Fruit fly (Drosophila melanogaster): ENCODE data around the gene CG4666.

Gene CG4666

DNA sequence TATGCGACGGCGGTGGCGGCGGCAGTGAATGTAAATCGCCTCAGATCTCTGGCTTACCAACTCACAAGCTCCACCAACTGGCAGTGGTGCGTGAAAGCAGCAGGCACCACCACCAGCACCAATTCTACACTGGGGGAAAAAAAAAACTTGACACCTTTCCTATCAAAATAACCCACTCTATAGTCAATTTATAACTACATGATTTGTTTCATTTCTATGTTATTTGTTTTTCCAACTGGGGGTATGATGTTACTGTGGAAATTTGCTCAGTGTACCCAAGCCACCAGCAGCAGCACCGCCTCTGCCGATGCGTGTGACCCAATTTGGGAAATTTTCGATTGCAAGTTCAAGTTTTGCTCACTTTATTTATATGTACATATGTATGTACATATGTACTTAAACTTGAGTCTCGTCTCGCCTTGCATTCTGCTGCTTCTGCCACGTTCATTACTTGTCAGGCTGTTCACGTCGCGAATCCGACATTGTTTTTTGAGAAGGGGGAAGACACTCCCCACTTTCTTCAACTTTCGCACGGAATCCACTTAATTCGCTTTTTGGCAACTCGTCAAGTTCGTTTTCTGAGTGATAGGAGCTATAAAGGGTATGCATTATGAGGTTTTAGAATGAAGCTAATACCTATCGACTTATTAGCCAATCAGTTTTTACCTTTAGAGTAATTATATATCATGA, 18.3 kb downstream of the CG4666 start (continued):
- no peak for TF ChIP-seq CG18262 (tag; optimal IDR thresholded peaks at IDR 0.05)
- no peak for TF ChIP-seq zen2 (GFP tag; IDR thresholded peaks at IDR 0.05; ENCODE audit: partially characterized antibody)
- no peak for TF ChIP-seq MBD-R2 (GFP tag; IDR thresholded peaks at IDR 0.05)
- no peak for TF ChIP-seq Camta (GFP tag; optimal IDR thresholded peaks at IDR 0.05)
- TF ChIP-seq CG10462 (GFP tag; optimal IDR thresholded peaks at IDR 0.05): no peak
- no peak for TF ChIP-seq CG14710 (tag; optimal IDR thresholded peaks at IDR 0.05)
- TF ChIP-seq dysf (GFP tag; IDR thresholded peaks at IDR 0.05): peak; percentile 47; the same call in 2 of the 3 replicates
- no peak for TF ChIP-seq peb (GFP tag; IDR thresholded peaks at IDR 0.05)
- no peak for TF ChIP-seq sc (optimal IDR thresholded peaks at IDR 0.05)
- no peak for TF ChIP-seq sc (GFP tag; optimal IDR thresholded peaks at IDR 0.05)
- TF ChIP-seq p53 (GFP tag; optimal IDR thresholded peaks at IDR 0.05): no peak
- no peak for TF ChIP-seq pzg (GFP tag; optimal IDR thresholded peaks at IDR 0.05)
- TF ChIP-seq sr (GFP tag; IDR thresholded peaks at IDR 0.05): no peak
- TF ChIP-seq pfk (GFP tag; optimal IDR thresholded peaks at IDR 0.05): no peak
- TF ChIP-seq ranshi (GFP tag; IDR thresholded peaks at IDR 0.05): no peak
- no peak for TF ChIP-seq Spps (tag; optimal IDR thresholded peaks at IDR 0.05)
- no peak for TF ChIP-seq CG12155 (GFP tag; optimal IDR thresholded peaks at IDR 0.05)
- TF ChIP-seq CG1024 (GFP tag; IDR thresholded peaks at IDR 0.05): 0 out of 2 replicates have a peak, but pooled peaks have one; percentile 18
- no peak for TF ChIP-seq sima (GFP tag; optimal IDR thresholded peaks at IDR 0.05)
- TF ChIP-seq Abd-B (GFP tag; optimal IDR thresholded peaks at IDR 0.05): no peak
- TF ChIP-seq nerfin-1 (tag; optimal IDR thresholded peaks at IDR 0.05): no peak
- TF ChIP-seq en (GFP tag; optimal IDR thresholded peaks at IDR 0.05): no peak
- no peak for TF ChIP-seq Fer3 (tag; optimal IDR thresholded peaks at IDR 0.05)
- TF ChIP-seq Bdp1 (GFP tag; optimal IDR thresholded peaks at IDR 0.05): no peak
- no peak for TF ChIP-seq CG31388 (GFP tag; optimal IDR thresholded peaks at IDR 0.05)
- no peak for TF ChIP-seq corto (GFP tag; optimal IDR thresholded peaks at IDR 0.05)
- no peak for TF ChIP-seq CG12071 (GFP tag; optimal IDR thresholded peaks at IDR 0.05)
- TF ChIP-seq cad (GFP tag; optimal IDR thresholded peaks at IDR 0.05): no peak
- no peak for TF ChIP-seq CG11723 (GFP tag; optimal IDR thresholded peaks at IDR 0.05)
- no peak for TF ChIP-seq CG12769 (tag; optimal IDR thresholded peaks at IDR 0.05)
- peak; percentile 17 for TF ChIP-seq CG30403 (GFP tag; optimal IDR thresholded peaks at IDR 0.05)
- peak; percentile 60; the same call in 2 of the 3 replicates for TF ChIP-seq zfh1 (GFP tag; IDR thresholded peaks at IDR 0.05)
- TF ChIP-seq phol (tag; optimal IDR thresholded peaks at IDR 0.05): peak; percentile 25
- no peak for TF ChIP-seq ems (GFP tag; optimal IDR thresholded peaks at IDR 0.05)
- no peak for TF ChIP-seq sug (tag; optimal IDR thresholded peaks at IDR 0.05)
- TF ChIP-seq CG2120 (GFP tag; optimal IDR thresholded peaks at IDR 0.05): no peak
- TF ChIP-seq CG9609 (GFP tag; optimal IDR thresholded peaks at IDR 0.05): no peak
- no peak for TF ChIP-seq CG9215 (GFP tag; IDR thresholded peaks at IDR 0.05)
- no peak for TF ChIP-seq crp (GFP tag; optimal IDR thresholded peaks at IDR 0.05)
- TF ChIP-seq unpg (GFP tag; optimal IDR thresholded peaks at IDR 0.05): peak; percentile 1
- no peak for TF ChIP-seq CG30020 (tag; optimal IDR thresholded peaks at IDR 0.05)
- no peak for TF ChIP-seq CG4282 (GFP tag; optimal IDR thresholded peaks at IDR 0.05)
- TF ChIP-seq Taf1 (GFP tag; IDR thresholded peaks at IDR 0.05): no peak
- TF ChIP-seq CG32767 (GFP tag; IDR thresholded peaks at IDR 0.05): no peak
- peak; percentile 70; the same call in 2 of the 3 replicates for TF ChIP-seq ci (GFP tag; IDR thresholded peaks at IDR 0.05)
- peak; percentile 29 for TF ChIP-seq Xbp1 (GFP tag; optimal IDR thresholded peaks at IDR 0.05)
- no peak for TF ChIP-seq Elba2 (GFP tag; optimal IDR thresholded peaks at IDR 0.05)
- no peak for TF ChIP-seq Asciz (GFP tag; optimal IDR thresholded peaks at IDR 0.05)
- no peak for TF ChIP-seq pita (GFP tag; optimal IDR thresholded peaks at IDR 0.05)
- no peak for TF ChIP-seq Nf-YC (tag; optimal IDR thresholded peaks at IDR 0.05)
- TF ChIP-seq CG7928 (GFP tag; optimal IDR thresholded peaks at IDR 0.05): no peak
